Worm (Caenorhabditis elegans) whole organism, L4 larva: ENCODE data around the gene C06G4.6.

Experiments
- D1046.2 ChIP-seq: fragments of 200-800 bp; sonication (Bioruptor generic); IDR thresholded peaks from 2 replicates; pipeline ENCODE4 v1.3.6; 2022; ENCODE audit warnings: missing genetic modification characterization, missing compliant biosample characterization
- F10B5.3 ChIP-seq: sonication (generic microtip); optimal IDR thresholded peaks from 2 replicates; lab custom pipeline; 2016; ENCODE audit warnings: mild to moderate bottlenecking, missing genetic modification characterization, missing compliant biosample characterization
- F26F4.8 ChIP-seq: fragments of 200-800 bp; sonication (Bioruptor generic); conservative IDR thresholded peaks from 2 replicates; pipeline ENCODE4 v1.3.6; 2022; ENCODE audit warnings: missing genetic modification characterization, missing compliant biosample characterization
- F37D6.2 ChIP-seq: sonication (generic microtip); optimal IDR thresholded peaks from 2 replicates; lab custom pipeline; 2016; ENCODE audit warnings: mild to moderate bottlenecking, missing genetic modification characterization, missing compliant biosample characterization
- T26A8.4 ChIP-seq: fragments of 200-800 bp; sonication (Bioruptor generic); IDR thresholded peaks from 2 replicates; pipeline ENCODE4 v1.3.6; 2022; ENCODE audit warnings: missing genetic modification characterization, missing compliant biosample characterization
- Y105C5A.15 ChIP-seq: fragments of 200-800 bp; sonication (Bioruptor generic); IDR thresholded peaks from 2 replicates; pipeline ENCODE4 v1.3.6; 2022; ENCODE audit warnings: missing genetic modification characterization, missing compliant biosample characterization
- aha-1 ChIP-seq: fragments of 150-350 bp; peaks from one replicate; lab custom pipeline; 2014; ENCODE audit warnings: missing biosample characterization, missing genetic modification characterization
- ceh-44 ChIP-seq: fragments of 200-800 bp; sonication (Bioruptor generic); IDR thresholded peaks from 2 replicates; pipeline ENCODE4 v1.3.6; 2022; ENCODE audit warnings: missing genetic modification reagents, missing genetic modification characterization, missing compliant biosample characterization
- ceh-62 ChIP-seq: sonication (generic microtip); optimal IDR thresholded peaks from 2 replicates; lab custom pipeline; 2017; ENCODE audit warnings: missing biosample characterization, missing genetic modification characterization
- ceh-82 ChIP-seq: sonication (generic microtip); optimal IDR thresholded peaks from 2 replicates; lab custom pipeline; 2017; ENCODE audit warnings: missing biosample characterization, missing genetic modification characterization
- ctbp-1 ChIP-seq: fragments of 200-800 bp; sonication (Bioruptor generic); IDR thresholded peaks from 2 replicates; pipeline ENCODE4 v1.3.6; 2022; ENCODE audit warnings: missing genetic modification reagents, missing genetic modification characterization, missing compliant biosample characterization
- daf-16 ChIP-seq, 3 experiments: sonication (generic microtip); optimal IDR thresholded peaks; 2 replicates each; lab custom pipeline; 2016 to 2017; ENCODE audit warnings: missing genetic modification characterization in 3 of 3, missing genetic modification reagents in 3 of 3, mild to moderate bottlenecking in 2 of 3, missing compliant biosample characterization in 2 of 3, missing biosample characterization in 1 of 3, moderate library complexity in 1 of 3
- dmd-8 ChIP-seq: fragments of 200-800 bp; sonication (Bioruptor generic); IDR thresholded peaks from 2 replicates; pipeline ENCODE4 v1.3.6; 2022; ENCODE audit warnings: missing genetic modification characterization, missing compliant biosample characterization
- duxl-1 ChIP-seq: sonication (generic microtip); optimal IDR thresholded peaks from 2 replicates; lab custom pipeline; 2016; ENCODE audit warnings: mild to moderate bottlenecking, missing genetic modification characterization, moderate library complexity, missing compliant biosample characterization; ENCODE audit not compliant: poor library complexity
- egl-43 ChIP-seq: fragments of 200-800 bp; sonication (Bioruptor generic); IDR thresholded peaks from 2 replicates; pipeline ENCODE4 v1.3.6; 2022; ENCODE audit warnings: missing genetic modification reagents, missing genetic modification characterization, missing compliant biosample characterization
- fos-1 ChIP-seq: fragments of 150-350 bp; optimal IDR thresholded peaks from 2 replicates; lab custom pipeline; 2014; ENCODE audit warnings: missing biosample characterization, missing genetic modification characterization
- jun-1 ChIP-seq: fragments of 150-350 bp; optimal IDR thresholded peaks from 2 replicates; lab custom pipeline; 2014; ENCODE audit warnings: missing biosample characterization, missing genetic modification reagents, missing genetic modification characterization
- lim-7 ChIP-seq: fragments of 200-800 bp; sonication (Bioruptor generic); IDR thresholded peaks from 2 replicates; pipeline ENCODE4 v1.3.6; 2022; ENCODE audit warnings: missing genetic modification characterization, missing compliant biosample characterization
- lin-29 ChIP-seq: fragments of 200-800 bp; sonication (Bioruptor generic); IDR thresholded peaks from 2 replicates; pipeline ENCODE4 v1.3.6; 2022; ENCODE audit warnings: missing genetic modification reagents, missing genetic modification characterization, missing compliant biosample characterization
- lin-39 ChIP-seq: fragments of 150-350 bp; optimal IDR thresholded peaks from 2 replicates; lab custom pipeline; 2014; ENCODE audit warnings: missing biosample characterization, missing genetic modification reagents, missing genetic modification characterization
- madf-5 ChIP-seq, 2 experiments: fragments of 200-800 bp; sonication (Bioruptor generic); IDR thresholded peaks; 2 replicates each; pipeline ENCODE4 v1.3.6; 2022; ENCODE audit warnings: missing compliant biosample characterization in 2 of 2, missing genetic modification characterization in 2 of 2
- mdt-29 ChIP-seq: fragments of 200-800 bp; sonication (Bioruptor generic); IDR thresholded peaks from 2 replicates; pipeline ENCODE4 v1.3.6; 2022; ENCODE audit warnings: missing genetic modification reagents, missing genetic modification characterization, missing compliant biosample characterization
- mxl-2 ChIP-seq: fragments of 200-800 bp; sonication (Bioruptor generic); conservative IDR thresholded peaks from 2 replicates; pipeline ENCODE4 v1.3.6; 2022; ENCODE audit warnings: missing genetic modification reagents, missing genetic modification characterization, missing compliant biosample characterization
- nhr-48 ChIP-seq: sonication (generic microtip); optimal IDR thresholded peaks from 2 replicates; lab custom pipeline; 2016; ENCODE audit warnings: mild to moderate bottlenecking, missing genetic modification characterization, missing compliant biosample characterization
- pqm-1 ChIP-seq: sonication (generic microtip); optimal IDR thresholded peaks from 2 replicates; lab custom pipeline; 2017; ENCODE audit warnings: missing biosample characterization, missing genetic modification characterization
- rbr-2 ChIP-seq: sonication (generic microtip); optimal IDR thresholded peaks from 2 replicates; lab custom pipeline; 2016; ENCODE audit warnings: missing genotype, missing genetic modification characterization, missing compliant biosample characterization
- set-16 ChIP-seq: fragments of 200-800 bp; sonication (Bioruptor generic); IDR thresholded peaks from 2 replicates; pipeline ENCODE4 v1.3.6; 2022; ENCODE audit warnings: missing genetic modification reagents, missing genetic modification characterization, missing compliant biosample characterization
- skn-1 ChIP-seq: fragments of 150-350 bp; optimal IDR thresholded peaks from 2 replicates; lab custom pipeline; 2014; ENCODE audit warnings: missing biosample characterization, missing genetic modification characterization
- snpc-1.2 ChIP-seq: fragments of 200-800 bp; sonication (Bioruptor generic); IDR thresholded peaks from 2 replicates; pipeline ENCODE4 v1.3.6; 2022; ENCODE audit warnings: missing genetic modification reagents, missing genetic modification characterization, missing compliant biosample characterization
- spr-1 ChIP-seq: sonication (generic microtip); optimal IDR thresholded peaks from 2 replicates; lab custom pipeline; 2016; ENCODE audit warnings: mild to moderate bottlenecking, missing genetic modification characterization, missing compliant biosample characterization
- unc-39 ChIP-seq: sonication (generic microtip); optimal IDR thresholded peaks from 2 replicates; lab custom pipeline; 2017; ENCODE audit warnings: missing biosample characterization, missing genetic modification characterization
- zfp-2 ChIP-seq: sonication (generic microtip); optimal IDR thresholded peaks from 2 replicates; lab custom pipeline; 2016; ENCODE audit warnings: mild to moderate bottlenecking, missing genetic modification characterization, missing compliant biosample characterization
- zfp-3 ChIP-seq: fragments of 200-800 bp; sonication (Bioruptor generic); conservative IDR thresholded peaks from 2 replicates; pipeline ENCODE4 v1.3.6; 2022; ENCODE audit warnings: missing genetic modification reagents, missing genetic modification characterization, missing compliant biosample characterization
- ztf-11 ChIP-seq: fragments of 150-350 bp; optimal IDR thresholded peaks from 2 replicates; lab custom pipeline; 2014; ENCODE audit warnings: missing biosample characterization, missing genetic modification characterization

Gene C06G4.6

ce11 chrIII:7965946-7966692 lies 38.1 kb upstream of the C06G4.6 start:
- TF ChIP-seq aha-1: peak; percentile 38
- peak; percentile 80 for TF ChIP-seq dmd-8 (GFP tag; lab: Robert Waterston, UW)
- 0 out of 2 replicates have a peak, but pooled peaks have one; percentile 15 for TF ChIP-seq T26A8.4 (GFP tag; lab: Robert Waterston, UW)
- TF ChIP-seq madf-5 (GFP tag; IDR thresholded peaks at IDR 0.05; lab: Robert Waterston, UW): 0 out of 4 replicates have a peak, but pooled peaks of 1 of the 2 experiments have one; percentile 27
- 0 out of 2 replicates have a peak, but pooled peaks have one; percentile 33 for TF ChIP-seq Y105C5A.15 (GFP tag; lab: Robert Waterston, UW)
- 0 out of 2 replicates have a peak, but pooled peaks have one; percentile 50 for TF ChIP-seq lim-7

- TF ChIP-seq lin-39 (tag; lab: Kevin White, UChicago) (no peak), mdt-29 (GFP tag; lab: Robert Waterston, UW) (no peak), daf-16 (GFP tag; optimal IDR thresholded peaks at IDR 0.05; lab: Kevin White, UChicago) (no peak), daf-16 (tag; optimal IDR thresholded peaks at IDR 0.05; lab: Kevin White, UChicago) (no peak), ztf-11 (tag; lab: Kevin White, UChicago) (no peak), spr-1 (tag; lab: Kevin White, UChicago) (no peak), set-16 (GFP tag; lab: Robert Waterston, UW) (no peak), unc-39 (tag; lab: Kevin White, UChicago) (no peak), jun-1 (tag; lab: Kevin White, UChicago) (no peak), ceh-62 (tag; lab: Kevin White, UChicago) (no peak), nhr-48 (tag; lab: Kevin White, UChicago) (no peak), F26F4.8 (no peak), mxl-2 (no peak), D1046.2 (GFP tag; lab: Robert Waterston, UW) (no peak), ceh-82 (no peak), pqm-1 (tag; lab: Kevin White, UChicago) (no peak), ctbp-1 (no peak), fos-1 (no peak), F10B5.3 (tag; lab: Kevin White, UChicago) (no peak), zfp-2 (tag; lab: Kevin White, UChicago) (no peak)
Observed at ce11 chrIII:7969121-7969520, 35.1 kb upstream of the C06G4.6 start, which contains the start of the genes F54H12.8 and F54H12.7. TSS of gene F54H12.8 (minus strand) at chrIII:7969221. TSS of gene F54H12.7 (plus strand) at chrIII:7969349.

- TF ChIP-seq skn-1 (tag; lab: Kevin White, UChicago) (no peak), snpc-1.2 (0 out of 2 replicates have a peak, but pooled peaks have one; percentile 29), rbr-2 (tag; lab: Kevin White, UChicago) (no peak), duxl-1 (tag; lab: Kevin White, UChicago) (no peak), lin-29 (no peak), F37D6.2 (tag; lab: Kevin White, UChicago) (no peak), zfp-3 (GFP tag; lab: Robert Waterston, UW) (no peak)
- TF ChIP-seq, all 104 proteins: peak for 1
Observed at ce11 chrIII:7972061-7972460, 32.1 kb upstream of the C06G4.6 start, which contains the start of gene F54H12.5. TSS of gene F54H12.5 (minus strand) at chrIII:7972161.

ce11 chrIII:7972687-7973086 lies 31.5 kb upstream of the C06G4.6 start:
- TF ChIP-seq egl-43 (GFP tag; lab: Robert Waterston, UW) (no peak), set-16 (GFP tag; lab: Robert Waterston, UW) (peak; percentile 85), ceh-44 (GFP tag; lab: Robert Waterston, UW) (peak; percentile 53; the same call in 1 of the 2 replicates)
